Worm (Caenorhabditis elegans): ENCODE measurements around the gene F57G4.11.

ce11 chrV:17650427-17650826 is 25.4 kb downstream of the F57G4.11 start, which contains the start of gene fbxa-192:
- TF ChIP-seq mep-1 (tag; optimal IDR thresholded peaks at IDR 0.05) (no peak), nhr-2 (tag; optimal IDR thresholded peaks at IDR 0.05) (no peak), sem-2 (GFP tag; optimal IDR thresholded peaks at IDR 0.05) (no peak), elt-1 (tag; optimal IDR thresholded peaks at IDR 0.05; ENCODE audit: borderline replicate concordance, insufficient read depth) (no peak), lsy-2 (tag; optimal IDR thresholded peaks at IDR 0.05) (no peak), lin-13 (tag; optimal IDR thresholded peaks at IDR 0.05) (no peak), pha-4 (tag; optimal IDR thresholded peaks at IDR 0.05) (no peak), M03D4.4 (tag; optimal IDR thresholded peaks at IDR 0.05) (no peak), flh-1 (GFP tag; optimal IDR thresholded peaks at IDR 0.05) (no peak), ztf-11 (tag; optimal IDR thresholded peaks at IDR 0.05) (no peak)
